Fruit fly (Drosophila melanogaster) Kc167 (cell line): ENCODE data around the gene CG3106.

Experiments
- Myc ChIP-seq: fragments of >200 bp; optimal IDR thresholded peaks from 2 replicates; lab custom pipeline; 2017; ENCODE audit warnings: missing external identifiers
- Sin3A ChIP-seq: fragments of >200 bp; optimal IDR thresholded peaks from 2 replicates; lab custom pipeline; 2018; ENCODE audit warnings: missing external identifiers
- h ChIP-seq: fragments of >200 bp; optimal IDR thresholded peaks from 3 replicates; lab custom pipeline; 2018; ENCODE audit warnings: missing external identifiers
- insv ChIP-seq: fragments of >200 bp; optimal IDR thresholded peaks from 3 replicates; lab custom pipeline; 2018; ENCODE audit warnings: missing external identifiers
- psq ChIP-seq: fragments of >200 bp; optimal IDR thresholded peaks from 2 replicates; lab custom pipeline; 2017; ENCODE audit warnings: missing external identifiers
- ttk ChIP-seq: sonication (Bioruptor generic); optimal IDR thresholded peaks from 2 replicates; lab custom pipeline; 2017; ENCODE audit warnings: missing external identifiers

The CG3106 gene

dm6 chrX:9684158-9684557 is 21.5 kb upstream of the CG3106 start:
- TF ChIP-seq Myc (lab: Kevin White, UChicago) = no peak
- no peak for TF ChIP-seq Sin3A (lab: Kevin White, UChicago)
- TF ChIP-seq insv = no peak
- no peak for TF ChIP-seq psq
- TF ChIP-seq h (lab: Kevin White, UChicago) = no peak
- TF ChIP-seq ttk = no peak

dm6 chrX:9674912-9675311 is 12.2 kb upstream of the CG3106 start:
- TF ChIP-seq psq (no peak), Sin3A (lab: Kevin White, UChicago) (no peak), Myc (lab: Kevin White, UChicago) (no peak), insv (no peak), h (lab: Kevin White, UChicago) (no peak), ttk (no peak)

dm6 chrX:9666465-9666864 is 3.8 kb upstream of the CG3106 start:
- TF ChIP-seq insv = no peak
- TF ChIP-seq ttk = no peak
- no peak for TF ChIP-seq psq
- no peak for TF ChIP-seq Sin3A (lab: Kevin White, UChicago)

- TF ChIP-seq ttk (no peak), psq (no peak), Myc (lab: Kevin White, UChicago) (no peak), h (lab: Kevin White, UChicago) (no peak), insv (no peak), Sin3A (lab: Kevin White, UChicago) (no peak)
These were observed 1.7 kb upstream of the CG3106 start for dm6 chrX:9664426-9664825.

- TF ChIP-seq Sin3A (lab: Kevin White, UChicago) = no peak
- TF ChIP-seq h (lab: Kevin White, UChicago) = no peak
- TF ChIP-seq Myc (lab: Kevin White, UChicago) = no peak
- no peak for TF ChIP-seq ttk
- no peak for TF ChIP-seq insv
- TF ChIP-seq psq = no peak
These were observed 963 bp upstream of the CG3106 start for dm6 chrX:9663666-9664065.

- TF ChIP-seq h (lab: Kevin White, UChicago) (no peak), Myc (lab: Kevin White, UChicago) (no peak), psq (no peak)
These were observed 1.2 kb downstream of the CG3106 start for dm6 chrX:9661491-9661890.

dm6 chrX:9658865-9659339 is 3.8 kb downstream of the CG3106 start, which contains the start of gene Ptpmeg2:
Ptpmeg2 (minus strand) TSS chrX:9659145.
- TF ChIP-seq insv = no peak
- TF ChIP-seq h (lab: Kevin White, UChicago) = no peak
- TF ChIP-seq Sin3A (lab: Kevin White, UChicago) = no peak
- no peak for TF ChIP-seq Myc (lab: Kevin White, UChicago)
- TF ChIP-seq ttk = no peak

dm6 chrX:9658095-9658838 is 4.4 kb downstream of the CG3106 start:
- TF ChIP-seq Myc (lab: Kevin White, UChicago) (no peak), Sin3A (lab: Kevin White, UChicago) (no peak), ttk (no peak), psq (no peak), insv (no peak), h (lab: Kevin White, UChicago) (no peak)

dm6 chrX:9655989-9656713 is 6.6 kb downstream of the CG3106 start:
- TF ChIP-seq Myc (lab: Kevin White, UChicago) = no peak
- no peak for TF ChIP-seq psq
- no peak for TF ChIP-seq insv
- no peak for TF ChIP-seq ttk
- TF ChIP-seq h (lab: Kevin White, UChicago) = no peak
- TF ChIP-seq Sin3A (lab: Kevin White, UChicago) = no peak

dm6 chrX:9653986-9654688 is 8.6 kb downstream of the CG3106 start:
- TF ChIP-seq Sin3A (lab: Kevin White, UChicago) (no peak), insv (no peak), h (lab: Kevin White, UChicago) (no peak), ttk (no peak), Myc (lab: Kevin White, UChicago) (no peak), psq (no peak)

dm6 chrX:9653242-9653641 is 9.5 kb downstream of the CG3106 start:
- TF ChIP-seq psq = no peak

dm6 chrX:9652006-9652405 is 10.7 kb downstream of the CG3106 start:
- no peak for TF ChIP-seq Myc (lab: Kevin White, UChicago)
- TF ChIP-seq Sin3A (lab: Kevin White, UChicago) = no peak
- no peak for TF ChIP-seq psq
- TF ChIP-seq insv = no peak
- TF ChIP-seq ttk = no peak
- no peak for TF ChIP-seq h (lab: Kevin White, UChicago)
